Worm (Caenorhabditis elegans): ENCODE data around the gene C14C10.1.
A peak's percentile ranks its signal among the peaks of the same experiment; 100 is the strongest.

Gene C14C10.1

ce11 chrV:12584771-12585170, 3.4 kb upstream of the C14C10.1 start:
- no peak for TF ChIP-seq grh-1 (GFP tag; IDR thresholded peaks at IDR 0.05)
- TF ChIP-seq lin-14 (GFP tag; optimal IDR thresholded peaks at IDR 0.05), result peak; percentile 34
- no peak for TF ChIP-seq blmp-1 (tag; optimal IDR thresholded peaks at IDR 0.05)
- TF ChIP-seq pax-3 (tag; optimal IDR thresholded peaks at IDR 0.05), result peak; percentile 5

DNA sequence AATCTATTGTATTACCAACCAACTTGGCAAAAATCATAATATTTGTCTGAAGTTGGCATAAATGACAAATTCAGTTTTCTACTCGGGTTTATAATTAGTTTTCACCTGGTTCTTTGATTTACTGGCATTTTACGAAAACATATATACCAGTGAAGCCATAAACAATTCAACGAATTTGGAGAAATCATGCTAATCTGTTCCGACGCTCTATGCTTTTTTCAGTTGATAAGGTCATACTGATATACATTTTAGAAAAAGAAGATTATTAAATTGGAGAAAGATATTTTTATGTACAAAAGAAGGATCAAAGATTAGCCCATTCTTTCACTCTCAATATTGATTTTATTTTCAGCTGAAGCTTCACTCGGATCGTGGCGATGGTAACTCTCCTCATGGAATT, 1.3 kb upstream of the C14C10.1 start:
- TF ChIP-seq ceh-63 (GFP tag; optimal IDR thresholded peaks at IDR 0.05) (no peak), fkh-8 (tag; optimal IDR thresholded peaks at IDR 0.05) (peak; percentile 42), fos-1 (tag; optimal IDR thresholded peaks at IDR 0.05) (no peak), pax-3 (tag; optimal IDR thresholded peaks at IDR 0.05) (peak; percentile 79), dsc-1 (tag; optimal IDR thresholded peaks at IDR 0.05) (peak; percentile 76)

DNA sequence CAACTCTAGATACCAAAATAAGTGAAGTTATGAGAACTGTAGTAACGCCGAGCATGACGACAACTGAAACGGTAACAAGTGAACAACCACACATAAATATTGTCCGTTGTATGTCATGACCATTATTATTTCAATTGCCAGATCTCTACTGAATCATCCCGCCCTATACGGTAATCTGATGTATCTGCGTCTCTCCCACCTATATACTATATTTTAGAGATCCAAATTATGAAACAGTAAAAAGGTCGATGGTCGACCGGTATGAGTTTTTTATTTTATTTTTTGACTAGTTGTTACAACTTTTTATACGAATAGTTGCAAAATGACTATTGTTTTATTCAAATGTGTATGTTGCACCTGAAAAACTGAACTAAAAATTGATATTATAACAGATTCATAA, 2.5 kb downstream of the C14C10.1 start, which contains the start of gene ttr-43:
Gene ttr-43 (minus strand): TSS at position 101 of the 400 bp plus-strand sequence.
- no peak for TF ChIP-seq F16B12.6 (tag; optimal IDR thresholded peaks at IDR 0.05)
- no peak for TF ChIP-seq fos-1 (tag; optimal IDR thresholded peaks at IDR 0.05)
- TF ChIP-seq irx-1 (tag; optimal IDR thresholded peaks at IDR 0.05), result no peak
- no peak for TF ChIP-seq hpl-2 (GFP tag; optimal IDR thresholded peaks at IDR 0.05)
- no peak for TF ChIP-seq egl-27 (tag; optimal IDR thresholded peaks at IDR 0.05)
- TF ChIP-seq hlh-4 (tag; optimal IDR thresholded peaks at IDR 0.05), result no peak
- no peak for TF ChIP-seq Y116A8C.19 (tag; optimal IDR thresholded peaks at IDR 0.05; ENCODE audit: borderline replicate concordance)
- no peak for TF ChIP-seq elt-3 (tag; optimal IDR thresholded peaks at IDR 0.05)
- TF ChIP-seq dsc-1 (tag; optimal IDR thresholded peaks at IDR 0.05), result no peak
- no peak for TF ChIP-seq nhr-28 (tag; optimal IDR thresholded peaks at IDR 0.05)
- no peak for TF ChIP-seq ztf-4 (tag; optimal IDR thresholded peaks at IDR 0.05)
- no peak for TF ChIP-seq mab-9 (GFP tag; IDR thresholded peaks at IDR 0.05)
- TF ChIP-seq tlp-1 (tag; optimal IDR thresholded peaks at IDR 0.05), result no peak

DNA sequence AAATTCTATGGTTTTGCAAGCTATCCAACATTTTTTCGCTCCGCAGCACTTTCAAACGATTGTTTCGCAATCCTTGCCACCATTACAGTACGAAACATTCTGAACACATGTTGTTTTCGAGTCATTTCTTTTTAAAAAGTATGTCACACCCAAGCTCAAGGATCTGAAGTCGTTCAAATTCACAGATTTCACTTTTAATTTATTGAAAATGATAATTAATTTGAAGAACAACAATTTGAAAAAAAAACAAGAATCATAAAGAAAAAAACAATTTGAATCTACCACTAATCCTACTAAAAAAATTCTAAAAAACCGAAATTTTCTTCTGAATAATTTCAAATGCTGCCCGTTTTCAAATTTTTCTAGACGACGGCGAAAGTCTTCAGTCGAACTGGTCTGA, 4.2 kb downstream of the C14C10.1 start, which contains the start of gene C14C10.2:
Gene C14C10.2 (minus strand): TSS at position 101 of the 400 bp plus-strand sequence.
- TF ChIP-seq tbx-2 (tag; optimal IDR thresholded peaks at IDR 0.05) (no peak), pqm-1 (tag; optimal IDR thresholded peaks at IDR 0.05) (no peak), nhr-47 (tag; optimal IDR thresholded peaks at IDR 0.05) (no peak), sox-4 (tag; optimal IDR thresholded peaks at IDR 0.05) (no peak), aly-2 (tag; optimal IDR thresholded peaks at IDR 0.05) (peak; percentile 26), C34B4.2 (tag; optimal IDR thresholded peaks at IDR 0.05) (no peak), pax-3 (tag; optimal IDR thresholded peaks at IDR 0.05) (no peak), unc-98 (GFP tag; IDR thresholded peaks at IDR 0.05) (no peak)

DNA sequence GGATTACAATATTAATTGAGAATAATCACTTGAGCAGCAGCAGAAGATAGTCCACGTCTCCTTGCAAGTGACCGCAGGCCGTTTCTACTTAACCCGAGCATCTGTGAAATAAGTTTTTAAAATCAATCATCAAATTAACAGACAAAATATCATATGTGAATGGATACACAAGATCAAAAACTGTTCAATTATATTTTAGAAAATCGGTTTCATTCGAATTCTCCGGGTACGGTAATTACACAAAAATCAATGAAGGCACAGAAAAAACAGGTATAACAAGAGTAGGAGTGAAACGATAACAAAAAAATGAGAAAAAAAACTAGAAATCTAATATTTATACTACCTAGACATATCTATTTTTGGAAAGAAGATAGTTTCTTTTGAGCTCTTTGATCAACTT, 8.1 kb downstream of the C14C10.1 start, which contains the start of gene mma-1:
Gene mma-1 (minus strand): TSS at position 101 of the 400 bp plus-strand sequence.
- TF ChIP-seq fkh-10 (GFP tag; optimal IDR thresholded peaks at IDR 0.05) (no peak), grh-1 (GFP tag; IDR thresholded peaks at IDR 0.05) (no peak), aly-2 (tag; optimal IDR thresholded peaks at IDR 0.05) (no peak), nhr-12 (tag; optimal IDR thresholded peaks at IDR 0.05) (no peak), snu-23 (GFP tag; optimal IDR thresholded peaks at IDR 0.05) (no peak), pqm-1 (tag; optimal IDR thresholded peaks at IDR 0.05) (no peak), snpc-4 (tag; optimal IDR thresholded peaks at IDR 0.05) (no peak), unc-86 (tag; optimal IDR thresholded peaks at IDR 0.05) (no peak), C04F5.9 (tag; optimal IDR thresholded peaks at IDR 0.05) (no peak), lin-13 (GFP tag; optimal IDR thresholded peaks at IDR 0.05) (no peak), zip-4 (GFP tag; optimal IDR thresholded peaks at IDR 0.05) (no peak), ceh-8 (GFP tag; optimal IDR thresholded peaks at IDR 0.05) (no peak), jun-1 (tag; optimal IDR thresholded peaks at IDR 0.05) (no peak), ztf-4 (tag; optimal IDR thresholded peaks at IDR 0.05) (no peak), blmp-1 (tag; optimal IDR thresholded peaks at IDR 0.05) (no peak), nhr-47 (tag; optimal IDR thresholded peaks at IDR 0.05) (no peak), vab-15 (tag; optimal IDR thresholded peaks at IDR 0.05) (no peak)
